Fruit fly (Drosophila melanogaster): ENCODE data around the gene CG34112.
A peak's percentile ranks its signal among the peaks of the same experiment; 100 is the strongest.

The CG34112 gene

dm6 chr3R:4419482-4419881 lies 25.4 kb upstream of the CG34112 start, which contains the start of gene CG32944 (continued):
- no peak for TF ChIP-seq nerfin-1 (tag; optimal IDR thresholded peaks at IDR 0.05)
- no peak for TF ChIP-seq BEAF-32 (GFP tag; optimal IDR thresholded peaks at IDR 0.05)
- TF ChIP-seq Deaf1 (tag; optimal IDR thresholded peaks at IDR 0.05): peak; percentile 27
- no peak for TF ChIP-seq Hsf (GFP tag; optimal IDR thresholded peaks at IDR 0.05)
- no peak for TF ChIP-seq CG5245 (GFP tag; optimal IDR thresholded peaks at IDR 0.05)
- peak; percentile 29 for TF ChIP-seq scrt (GFP tag; optimal IDR thresholded peaks at IDR 0.05)
- no peak for TF ChIP-seq cwo (GFP tag; optimal IDR thresholded peaks at IDR 0.05)
- TF ChIP-seq crol (GFP tag; IDR thresholded peaks at IDR 0.05): no peak
- TF ChIP-seq bcd (GFP tag; optimal IDR thresholded peaks at IDR 0.05): no peak
- TF ChIP-seq CG7963 (GFP tag; IDR thresholded peaks at IDR 0.05; ENCODE audit: partially characterized antibody): no peak
- no peak for TF ChIP-seq Eip74EF (GFP tag; optimal IDR thresholded peaks at IDR 0.05)
- no peak for TF ChIP-seq Ssrp (tag; optimal IDR thresholded peaks at IDR 0.05)
- TF ChIP-seq Hand (GFP tag; optimal IDR thresholded peaks at IDR 0.05): peak; percentile 10
- TF ChIP-seq dpn (GFP tag; optimal IDR thresholded peaks at IDR 0.05): no peak
- peak; percentile 13 for TF ChIP-seq CG5180 (GFP tag; optimal IDR thresholded peaks at IDR 0.05)
- TF ChIP-seq CG8281 (tag; optimal IDR thresholded peaks at IDR 0.05): no peak
- TF ChIP-seq CG17568 (GFP tag; optimal IDR thresholded peaks at IDR 0.05): no peak
- no peak for TF ChIP-seq CG6683 (GFP tag; optimal IDR thresholded peaks at IDR 0.05)
- TF ChIP-seq zfh2 (GFP tag; optimal IDR thresholded peaks at IDR 0.05): no peak
- no peak for TF ChIP-seq kay (GFP tag; optimal IDR thresholded peaks at IDR 0.05)
- TF ChIP-seq Med (GFP tag): peak; percentile 69
- TF ChIP-seq YL-1 (GFP tag; optimal IDR thresholded peaks at IDR 0.05): no peak
- no peak for TF ChIP-seq zen2 (GFP tag; IDR thresholded peaks at IDR 0.05; ENCODE audit: partially characterized antibody)
- no peak for TF ChIP-seq CG6791 (GFP tag; IDR thresholded peaks at IDR 0.05; ENCODE audit: partially characterized antibody)
- TF ChIP-seq Nf-YA (GFP tag; IDR thresholded peaks at IDR 0.05): no peak
- no peak for TF ChIP-seq Six4 (GFP tag; optimal IDR thresholded peaks at IDR 0.05)
- no peak for TF ChIP-seq CG17385 (GFP tag; optimal IDR thresholded peaks at IDR 0.05)
- no peak for TF ChIP-seq Xrp1 (GFP tag; IDR thresholded peaks at IDR 0.05)
- no peak for TF ChIP-seq cas (GFP tag; IDR thresholded peaks at IDR 0.05)
- TF ChIP-seq unpg (GFP tag; optimal IDR thresholded peaks at IDR 0.05): no peak
- no peak for TF ChIP-seq Aef1 (GFP tag; IDR thresholded peaks at IDR 0.05)
- TF ChIP-seq her (GFP tag; optimal IDR thresholded peaks at IDR 0.05): no peak
- no peak for TF ChIP-seq CG8478 (optimal IDR thresholded peaks at IDR 0.05)
- TF ChIP-seq ERR (GFP tag; optimal IDR thresholded peaks at IDR 0.05): no peak
- no peak for TF ChIP-seq Fer3 (tag; optimal IDR thresholded peaks at IDR 0.05)
- no peak for TF ChIP-seq Nf-YB (GFP tag; optimal IDR thresholded peaks at IDR 0.05)
- no peak for TF ChIP-seq pan (optimal IDR thresholded peaks at IDR 0.05)
- TF ChIP-seq pan (GFP tag; optimal IDR thresholded peaks at IDR 0.05 in 1 of 2, IDR thresholded peaks at IDR 0.05 in 1 of 2): no peak
- TF ChIP-seq HmgD (GFP tag; optimal IDR thresholded peaks at IDR 0.05): no peak
- TF ChIP-seq CG15479 (GFP tag; optimal IDR thresholded peaks at IDR 0.05): no peak
- TF ChIP-seq Dp (GFP tag; optimal IDR thresholded peaks at IDR 0.05): no peak
- TF ChIP-seq knrl (GFP tag; IDR thresholded peaks at IDR 0.05; ENCODE audit: partially characterized antibody): 0 out of 3 replicates have a peak, but pooled peaks have one; percentile 16
- no peak for TF ChIP-seq sens (GFP tag)
- no peak for TF ChIP-seq CkIIα-i1 (GFP tag; IDR thresholded peaks at IDR 0.05)
- TF ChIP-seq chinmo (GFP tag; IDR thresholded peaks at IDR 0.05; ENCODE audit: partially characterized antibody): 0 out of 4 replicates have a peak, but pooled peaks have one; percentile 22
- TF ChIP-seq Adf1 (GFP tag; IDR thresholded peaks at IDR 0.05): no peak
- no peak for TF ChIP-seq phol (tag; optimal IDR thresholded peaks at IDR 0.05)
- TF ChIP-seq C15 (GFP tag; IDR thresholded peaks at IDR 0.05): no peak
- no peak for TF ChIP-seq CG15514 (GFP tag; optimal IDR thresholded peaks at IDR 0.05)
- no peak for TF ChIP-seq da (GFP tag; optimal IDR thresholded peaks at IDR 0.05)
- no peak for TF ChIP-seq corto (GFP tag; optimal IDR thresholded peaks at IDR 0.05)
